Fruit fly (Drosophila melanogaster) whole organism, adult: ENCODE data around the gene gammaTub37C.

ENCODE experiments used
- CG1620 ChIP-seq: fragments of 200-800 bp; sonication (Bioruptor generic); optimal IDR thresholded peaks from 2 replicates; lab custom pipeline; 2016; ENCODE audit warnings: missing biosample characterization, missing genetic modification characterization
- CG33017 ChIP-seq: fragments of 200-800 bp; sonication (Bioruptor generic); optimal IDR thresholded peaks from 2 replicates; lab custom pipeline; 2018; ENCODE audit warnings: missing biosample characterization, mild to moderate bottlenecking, missing genetic modification characterization, moderate library complexity
- Clk ChIP-seq: fragments of 200-800 bp; sonication (Bioruptor generic); optimal IDR thresholded peaks from 2 replicates; lab custom pipeline; 2017; ENCODE audit warnings: missing biosample characterization, missing genetic modification characterization
- Crg-1 ChIP-seq: fragments of 200-800 bp; sonication (Bioruptor generic); optimal IDR thresholded peaks from 2 replicates; lab custom pipeline; 2016; ENCODE audit warnings: missing biosample characterization, missing genetic modification characterization
- Hr96 ChIP-seq: fragments of 200-800 bp; sonication (Bioruptor generic); optimal IDR thresholded peaks from 2 replicates; lab custom pipeline; 2016; ENCODE audit warnings: missing biosample characterization, missing genetic modification characterization
- Mnt ChIP-seq: fragments of 200-800 bp; sonication (Bioruptor generic); optimal IDR thresholded peaks from 2 replicates; lab custom pipeline; 2016; ENCODE audit warnings: missing biosample characterization, mild to moderate bottlenecking, missing genetic modification characterization
- cic ChIP-seq: fragments of 200-800 bp; sonication (Bioruptor generic); optimal IDR thresholded peaks from 2 replicates; lab custom pipeline; 2017; ENCODE audit warnings: missing biosample characterization, mild to moderate bottlenecking, missing genetic modification characterization, moderate library complexity
- kay ChIP-seq: fragments of 200-800 bp; sonication (Bioruptor generic); peaks from one replicate; lab custom pipeline; 2016; ENCODE audit warnings: missing biosample characterization, missing genetic modification characterization, borderline replicate concordance

DNA sequence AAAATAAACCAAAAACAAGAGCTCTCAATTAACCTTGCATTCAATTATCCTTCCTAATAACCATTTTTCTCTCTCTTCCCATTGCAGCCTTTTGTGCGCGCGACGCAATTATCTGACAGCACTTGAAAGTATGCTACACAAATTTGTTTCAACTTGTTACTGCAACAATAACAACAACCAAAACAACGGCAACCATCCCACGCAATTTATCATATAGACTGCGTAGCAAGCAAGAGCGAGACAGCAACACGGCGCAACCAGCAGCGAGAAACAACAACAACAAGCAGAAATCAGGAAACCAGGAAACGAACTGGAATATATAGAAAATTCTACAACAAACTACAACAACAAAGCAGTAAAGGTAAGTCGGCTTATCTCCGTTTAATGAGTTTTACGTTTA lies 19.5 kb downstream of the gammaTub37C start:
- TF ChIP-seq Clk (no peak), Mnt (no peak), CG1620 (no peak), CG33017 (tag; lab: Kevin White, UChicago) (no peak), Hr96 (no peak), kay (GFP tag; lab: Kevin White, UChicago) (no peak), cic (GFP tag; lab: Kevin White, UChicago) (no peak), Crg-1 (GFP tag; lab: Kevin White, UChicago) (no peak)
